Fruit fly (Drosophila melanogaster) whole organism, embryonic: Measurements from ENCODE around the gene CG5056.

ENCODE experiments used
- Bgb ChIP-seq: fragments of 200-800 bp; sonication (Bioruptor generic); IDR thresholded peaks from 2 replicates; pipeline ENCODE4 v1.3.6; 2022; ENCODE audit warnings: missing biosample characterization, missing genetic modification characterization; ENCODE audit not compliant: partially characterized antibody
- Blimp-1 ChIP-seq: fragments of 200-800 bp; sonication (Bioruptor generic); optimal IDR thresholded peaks from 3 replicates; lab custom pipeline; 2018; ENCODE audit warnings: missing biosample characterization, missing genetic modification characterization, mild to moderate bottlenecking, moderate library complexity, missing genetic modification reagents
- CG10147 ChIP-seq: fragments of 200-800 bp; sonication (Bioruptor generic); optimal IDR thresholded peaks from 2 replicates; lab custom pipeline; 2019; ENCODE audit warnings: missing biosample characterization, mild to moderate bottlenecking, missing genetic modification characterization, moderate library complexity
- CG10565 ChIP-seq: fragments of 200-800 bp; sonication (Bioruptor generic); optimal IDR thresholded peaks from 3 replicates; lab custom pipeline; 2016; ENCODE audit warnings: missing biosample characterization, mild to moderate bottlenecking, missing genetic modification characterization
- CG11085 ChIP-seq: fragments of 200-800 bp; sonication (Bioruptor generic); IDR thresholded peaks from 2 replicates; pipeline ENCODE4 v1.3.6; 2022; ENCODE audit warnings: missing biosample characterization, missing genetic modification characterization
- CG12769 ChIP-seq: fragments of 200-800 bp; sonication (Bioruptor generic); optimal IDR thresholded peaks from 2 replicates; lab custom pipeline; 2019; ENCODE audit warnings: missing biosample characterization, mild to moderate bottlenecking, missing genetic modification characterization, moderate library complexity
- CG13624 ChIP-seq: fragments of 200-800 bp; sonication (Bioruptor generic); optimal IDR thresholded peaks from 2 replicates; lab custom pipeline; 2016; ENCODE audit warnings: missing biosample characterization, missing genetic modification characterization
- CG13894 ChIP-seq: fragments of 200-800 bp; sonication (Bioruptor generic); optimal IDR thresholded peaks from 3 replicates; lab custom pipeline; 2018; ENCODE audit warnings: missing biosample characterization, mild to moderate bottlenecking, missing genetic modification characterization, moderate library complexity
- CG14965 ChIP-seq: fragments of 200-800 bp; sonication (Bioruptor generic); optimal IDR thresholded peaks from 2 replicates; lab custom pipeline; 2016; ENCODE audit warnings: missing biosample characterization, missing genetic modification characterization, borderline replicate concordance
- CG17361 ChIP-seq: fragments of 200-800 bp; sonication (Bioruptor generic); IDR thresholded peaks from 3 replicates; pipeline ENCODE4 v1.3.6; 2022; ENCODE audit warnings: missing biosample characterization, missing genetic modification characterization
- CG17829 ChIP-seq: fragments of 200-800 bp; optimal IDR thresholded peaks from 2 replicates; lab custom pipeline; 2019; ENCODE audit warnings: missing biosample characterization, mild to moderate bottlenecking, missing genetic modification characterization, moderate library complexity
- CG18262 ChIP-seq: fragments of 200-800 bp; optimal IDR thresholded peaks from 3 replicates; lab custom pipeline; 2019; ENCODE audit warnings: missing biosample characterization, mild to moderate bottlenecking, missing genetic modification characterization, moderate library complexity
- CG30403 ChIP-seq: fragments of 200-800 bp; sonication (Bioruptor generic); optimal IDR thresholded peaks from 3 replicates; lab custom pipeline; 2016; ENCODE audit warnings: missing biosample characterization, missing genetic modification characterization
- CG3065 ChIP-seq: fragments of 200-800 bp; sonication (Bioruptor generic); optimal IDR thresholded peaks from 2 replicates; lab custom pipeline; 2016; ENCODE audit warnings: missing biosample characterization, missing genetic modification characterization
- CG3281 ChIP-seq: fragments of 200-800 bp; sonication (Bioruptor generic); optimal IDR thresholded peaks from 3 replicates; lab custom pipeline; 2017; ENCODE audit warnings: missing biosample characterization, mild to moderate bottlenecking, missing genetic modification characterization
- CG5953 ChIP-seq: fragments of 200-800 bp; sonication (Bioruptor generic); IDR thresholded peaks from 2 replicates; pipeline ENCODE4 v1.3.6; 2022; ENCODE audit warnings: missing biosample characterization, missing genetic modification characterization
- CG6272 ChIP-seq: fragments of 200-800 bp; sonication (Bioruptor generic); IDR thresholded peaks from 2 replicates; pipeline ENCODE4 v1.3.6; 2022; ENCODE audit warnings: missing biosample characterization, missing genetic modification characterization
- CG7556 ChIP-seq: fragments of 200-800 bp; sonication (Bioruptor generic); optimal IDR thresholded peaks from 2 replicates; lab custom pipeline; 2017; ENCODE audit warnings: missing biosample characterization, mild to moderate bottlenecking, missing genetic modification characterization
- CG7963 ChIP-seq: fragments of 200-800 bp; sonication (Bioruptor generic); IDR thresholded peaks from 3 replicates; pipeline ENCODE4 v1.3.6; 2022; ENCODE audit warnings: missing biosample characterization, missing genetic modification characterization; ENCODE audit not compliant: partially characterized antibody
- CG8359 ChIP-seq: fragments of 200-800 bp; sonication (Bioruptor generic); optimal IDR thresholded peaks from 2 replicates; lab custom pipeline; 2017; ENCODE audit warnings: missing biosample characterization, mild to moderate bottlenecking, missing genetic modification characterization, borderline replicate concordance
- CG9797 ChIP-seq: fragments of 200-800 bp; sonication (Bioruptor generic); optimal IDR thresholded peaks from 3 replicates; lab custom pipeline; 2018; ENCODE audit warnings: missing biosample characterization, mild to moderate bottlenecking, missing genetic modification characterization
- CG9932 ChIP-seq: fragments of 200-800 bp; sonication (Bioruptor generic); IDR thresholded peaks from 2 replicates; pipeline ENCODE4 v1.3.6; 2022; ENCODE audit warnings: missing biosample characterization, missing genetic modification characterization
- Doc3 ChIP-seq: fragments of 200-800 bp; sonication (Bioruptor generic); IDR thresholded peaks from 3 replicates; pipeline ENCODE4 v1.3.6; 2022; ENCODE audit warnings: missing biosample characterization, missing genetic modification characterization; ENCODE audit not compliant: partially characterized antibody
- Dp ChIP-seq: fragments of 200-800 bp; sonication (Bioruptor generic); optimal IDR thresholded peaks from 2 replicates; lab custom pipeline; 2018; ENCODE audit warnings: missing biosample characterization, mild to moderate bottlenecking, missing genetic modification characterization, moderate library complexity
- Drgx ChIP-seq: fragments of 200-800 bp; sonication (Bioruptor generic); IDR thresholded peaks from 2 replicates; pipeline ENCODE4 v1.3.6; 2022; ENCODE audit warnings: missing biosample characterization, missing genetic modification characterization
- Elba2 ChIP-seq: fragments of 200-800 bp; sonication (Bioruptor generic); optimal IDR thresholded peaks from 3 replicates; lab custom pipeline; 2016; ENCODE audit warnings: missing biosample characterization, missing genetic modification characterization
- H15 ChIP-seq: fragments of 200-800 bp; sonication (Bioruptor generic); IDR thresholded peaks from 3 replicates; pipeline ENCODE4 v1.3.6; 2022; ENCODE audit warnings: missing biosample characterization, missing genetic modification characterization
- HLH4C ChIP-seq: fragments of 200-800 bp; sonication (Bioruptor generic); IDR thresholded peaks from 3 replicates; pipeline ENCODE4 v1.3.6; 2022; ENCODE audit warnings: missing biosample characterization, missing genetic modification characterization; ENCODE audit not compliant: partially characterized antibody
- Kr ChIP-seq: fragments of 200-800 bp; sonication (Bioruptor generic); optimal IDR thresholded peaks from 2 replicates; lab custom pipeline; 2017; ENCODE audit warnings: missing biosample characterization, mild to moderate bottlenecking, missing genetic modification characterization
- Lhr ChIP-seq: fragments of 200-800 bp; sonication (Bioruptor generic); optimal IDR thresholded peaks from 3 replicates; lab custom pipeline; 2017; ENCODE audit warnings: mild to moderate bottlenecking, missing biosample characterization, missing genetic modification reagents, missing genetic modification characterization
- Myb ChIP-seq: fragments of 200-800 bp; sonication (Bioruptor generic); optimal IDR thresholded peaks from 2 replicates; lab custom pipeline; 2016; ENCODE audit warnings: missing biosample characterization, missing genetic modification characterization
- Poxn ChIP-seq: fragments of 200-800 bp; sonication (Bioruptor generic); IDR thresholded peaks from 2 replicates; pipeline ENCODE4 v1.3.6; 2022; ENCODE audit warnings: missing biosample characterization, missing genetic modification characterization
- Ptx1 ChIP-seq: fragments of 200-800 bp; sonication (Bioruptor generic); IDR thresholded peaks from 2 replicates; pipeline ENCODE4 v1.3.6; 2022; ENCODE audit warnings: missing biosample characterization, missing genetic modification characterization
- Xbp1 ChIP-seq: fragments of 200-800 bp; sonication (Bioruptor generic); optimal IDR thresholded peaks from 3 replicates; lab custom pipeline; 2016; ENCODE audit warnings: missing biosample characterization, mild to moderate bottlenecking, missing genetic modification characterization
- ac ChIP-seq: fragments of 200-800 bp; sonication (Bioruptor generic); optimal IDR thresholded peaks from 3 replicates; lab custom pipeline; 2017; ENCODE audit warnings: missing biosample characterization, mild to moderate bottlenecking, missing genetic modification characterization
- ara ChIP-seq: fragments of 200-800 bp; sonication (Bioruptor generic); IDR thresholded peaks from 2 replicates; pipeline ENCODE4 v1.3.6; 2022; ENCODE audit warnings: missing biosample characterization, missing genetic modification characterization
- bbx ChIP-seq: fragments of 200-800 bp; sonication (Bioruptor generic); IDR thresholded peaks from 2 replicates; pipeline ENCODE4 v1.3.6; 2022; ENCODE audit warnings: missing biosample characterization, missing genetic modification characterization; ENCODE audit not compliant: partially characterized antibody
- cwo ChIP-seq: fragments of 200-800 bp; sonication (Bioruptor generic); optimal IDR thresholded peaks from 3 replicates; lab custom pipeline; 2017; ENCODE audit warnings: missing biosample characterization, missing genetic modification characterization, mild to moderate bottlenecking, moderate library complexity, missing genetic modification reagents
- dmrt11E ChIP-seq: fragments of 200-800 bp; sonication (Bioruptor generic); optimal IDR thresholded peaks from 3 replicates; lab custom pipeline; 2018; ENCODE audit warnings: missing biosample characterization, mild to moderate bottlenecking, missing genetic modification characterization, moderate library complexity
- ham ChIP-seq: fragments of 200-800 bp; sonication (Bioruptor generic); IDR thresholded peaks from 2 replicates; pipeline ENCODE4 v1.3.6; 2022; ENCODE audit warnings: missing biosample characterization, missing genetic modification characterization
- ken ChIP-seq: fragments of 200-800 bp; sonication (Bioruptor generic); IDR thresholded peaks from 3 replicates; pipeline ENCODE4 v1.3.6; 2022; ENCODE audit warnings: missing biosample characterization, missing genetic modification characterization
- lbe ChIP-seq: fragments of 200-800 bp; sonication (Bioruptor generic); optimal IDR thresholded peaks from 2 replicates; lab custom pipeline; 2016; ENCODE audit warnings: missing biosample characterization, mild to moderate bottlenecking, missing genetic modification characterization
- phol ChIP-seq: fragments of 200-800 bp; sonication (Bioruptor generic); optimal IDR thresholded peaks from 3 replicates; lab custom pipeline; 2018; ENCODE audit warnings: missing biosample characterization, mild to moderate bottlenecking, missing genetic modification characterization, moderate library complexity
- pzg ChIP-seq: fragments of 200-800 bp; sonication (Bioruptor generic); optimal IDR thresholded peaks from 3 replicates; lab custom pipeline; 2018; ENCODE audit warnings: missing biosample characterization, mild to moderate bottlenecking, missing genetic modification characterization, moderate library complexity
- ro ChIP-seq: fragments of 200-800 bp; sonication (Bioruptor generic); IDR thresholded peaks from 2 replicates; pipeline ENCODE4 v1.3.6; 2022; ENCODE audit warnings: missing biosample characterization, missing genetic modification characterization
- schlank ChIP-seq: fragments of 200-800 bp; sonication (Bioruptor generic); optimal IDR thresholded peaks from 2 replicates; lab custom pipeline; 2018; ENCODE audit warnings: missing biosample characterization, mild to moderate bottlenecking, missing genetic modification characterization
- tna ChIP-seq: fragments of 200-800 bp; sonication (Bioruptor generic); IDR thresholded peaks from 2 replicates; pipeline ENCODE4 v1.3.6; 2022; ENCODE audit warnings: missing biosample characterization, missing genetic modification characterization; ENCODE audit not compliant: partially characterized antibody
- unpg ChIP-seq: fragments of 200-800 bp; sonication (Bioruptor generic); optimal IDR thresholded peaks from 3 replicates; lab custom pipeline; 2018; ENCODE audit warnings: missing biosample characterization, mild to moderate bottlenecking, missing genetic modification characterization, moderate library complexity
- wor ChIP-seq: fragments of 200-800 bp; sonication (Bioruptor generic); IDR thresholded peaks from 2 replicates; pipeline ENCODE4 v1.3.6; 2022; ENCODE audit warnings: missing biosample characterization, missing genetic modification characterization

The CG5056 gene

DNA sequence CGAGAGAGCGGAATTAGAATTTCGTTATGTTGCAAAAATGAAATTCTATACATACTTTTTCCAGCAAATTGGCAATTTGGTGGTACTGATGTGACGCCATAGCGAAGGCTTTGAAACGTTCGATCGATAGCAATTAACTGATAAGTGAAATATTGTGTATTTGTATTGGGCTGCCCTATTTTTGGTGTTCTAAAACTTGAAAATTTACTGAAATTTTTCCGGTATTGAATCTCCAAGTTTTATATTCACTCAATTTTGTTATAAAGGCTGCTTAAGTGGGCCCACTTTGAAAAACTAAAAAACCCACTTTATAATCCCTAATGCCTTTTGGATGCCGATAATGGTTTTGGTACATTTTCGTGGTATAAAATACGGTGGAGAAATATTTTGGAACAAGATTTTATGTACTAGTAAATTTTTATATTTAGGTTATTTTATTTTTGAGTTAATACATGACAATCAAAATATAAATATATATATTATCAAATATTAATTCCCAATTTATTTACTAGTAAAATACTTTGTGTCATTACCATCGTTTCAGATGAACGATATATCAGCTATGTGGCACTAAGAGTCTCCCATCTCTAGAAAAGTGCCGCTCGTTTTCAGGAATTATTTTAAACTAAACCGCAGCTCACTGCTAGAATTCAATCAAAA, 4.0 kb upstream of the CG5056 start, which contains the start of the genes Cand1 and pim (continued):
- peak; percentile 36 for TF ChIP-seq dmrt11E
- TF ChIP-seq HLH4C (GFP tag; lab: Robert Waterston, UW): peak; percentile 54; the same call in 1 of the 3 replicates
- no peak for TF ChIP-seq ken (GFP tag; lab: Robert Waterston, UW)
- no peak for TF ChIP-seq tna (GFP tag; lab: Robert Waterston, UW)
- TF ChIP-seq CG10565 (GFP tag; lab: Kevin White, UChicago): no peak
- no peak for TF ChIP-seq Kr (GFP tag; lab: Kevin White, UChicago)
- no peak for TF ChIP-seq schlank
- no peak for TF ChIP-seq CG13894
- peak; percentile 23 for TF ChIP-seq CG18262 (tag; lab: Kevin White, UChicago)
- TF ChIP-seq Poxn (GFP tag; lab: Robert Waterston, UW): no peak
- TF ChIP-seq lbe (GFP tag; lab: Kevin White, UChicago): no peak
- no peak for TF ChIP-seq CG5953
- TF ChIP-seq H15 (GFP tag; lab: Robert Waterston, UW): no peak
- TF ChIP-seq CG10147 (GFP tag; lab: Kevin White, UChicago): peak; percentile 25
- peak; percentile 59 for TF ChIP-seq CG9797 (GFP tag; lab: Kevin White, UChicago)
- peak; percentile 3 for TF ChIP-seq CG30403 (GFP tag; lab: Kevin White, UChicago)
- TF ChIP-seq CG9932 (GFP tag; lab: Robert Waterston, UW): peak; percentile 52; the same call in 1 of the 2 replicates
- no peak for TF ChIP-seq unpg
- TF ChIP-seq Ptx1: no peak
- no peak for TF ChIP-seq CG3065
- TF ChIP-seq bbx (GFP tag; lab: Robert Waterston, UW): peak; percentile 66
- TF ChIP-seq CG12769 (tag; lab: Kevin White, UChicago): no peak
- TF ChIP-seq cwo: no peak
- TF ChIP-seq CG7963 (GFP tag; lab: Robert Waterston, UW): peak; percentile 36; the same call in 1 of the 3 replicates
- TF ChIP-seq Xbp1 (GFP tag; lab: Kevin White, UChicago): peak; percentile 10
- TF ChIP-seq CG6272 (GFP tag; lab: Robert Waterston, UW): no peak
- no peak for TF ChIP-seq ham
- TF ChIP-seq Doc3 (GFP tag; lab: Robert Waterston, UW): peak; percentile 64; the same call in 2 of the 3 replicates
- TF ChIP-seq CG11085 (GFP tag; lab: Robert Waterston, UW): no peak
- TF ChIP-seq CG7556 (GFP tag; lab: Kevin White, UChicago): no peak
- no peak for TF ChIP-seq Blimp-1
- peak; percentile 53 for TF ChIP-seq Lhr (GFP tag; lab: Kevin White, UChicago)
- no peak for TF ChIP-seq ac
- TF ChIP-seq ro (GFP tag; lab: Robert Waterston, UW): no peak
- no peak for TF ChIP-seq CG3281 (GFP tag; lab: Kevin White, UChicago)
- TF ChIP-seq ara (GFP tag; lab: Robert Waterston, UW): no peak
- peak; percentile 57 for TF ChIP-seq phol (tag; lab: Kevin White, UChicago)
- TF ChIP-seq Myb (GFP tag; lab: Kevin White, UChicago): no peak
- TF ChIP-seq wor (GFP tag; lab: Robert Waterston, UW): no peak
- peak; percentile 77 for TF ChIP-seq Dp (GFP tag; lab: Kevin White, UChicago)
- TF ChIP-seq CG13624: no peak
- no peak for TF ChIP-seq Drgx (GFP tag; lab: Robert Waterston, UW)
- peak; percentile 48; the same call in 1 of the 3 replicates for TF ChIP-seq CG17361 (GFP tag; lab: Robert Waterston, UW)
- TF ChIP-seq CG17829 (tag; lab: Kevin White, UChicago): peak; percentile 69
- TF ChIP-seq CG8359 (GFP tag; lab: Kevin White, UChicago): no peak
- TF ChIP-seq Bgb: peak; percentile 65
- no peak for TF ChIP-seq CG14965 (GFP tag; lab: Kevin White, UChicago)
- TF ChIP-seq Elba2 (GFP tag; lab: Kevin White, UChicago): no peak
- peak; percentile 58 for TF ChIP-seq pzg (GFP tag; lab: Kevin White, UChicago)
